Fruit fly (Drosophila melanogaster) whole organism, adult: ENCODE measurements around the gene CG6026.

ENCODE experiments used
- CG1620 ChIP-seq: fragments of 200-800 bp; sonication (Bioruptor generic); optimal IDR thresholded peaks from 2 replicates; lab custom pipeline; 2016; ENCODE audit warnings: missing biosample characterization, missing genetic modification characterization
- kay ChIP-seq: fragments of 200-800 bp; sonication (Bioruptor generic); peaks from one replicate; lab custom pipeline; 2016; ENCODE audit warnings: missing biosample characterization, missing genetic modification characterization, borderline replicate concordance
- toe ChIP-seq: fragments of 200-800 bp; sonication (Bioruptor generic); optimal IDR thresholded peaks from 2 replicates; lab custom pipeline; 2016; ENCODE audit warnings: missing biosample characterization, missing genetic modification characterization

- TF ChIP-seq CG1620 (GFP tag; lab: Kevin White, UChicago) (peak; percentile 77), toe (GFP tag; lab: Kevin White, UChicago) (no peak), kay (GFP tag; lab: Kevin White, UChicago) (no peak)
Observed at dm6 chr3R:19023862-19024261, 9.5 kb upstream of the CG6026 start, which contains the start of the genes CG6005 and CG14286.
